Worm (Caenorhabditis elegans): ENCODE results near the gene F59B10.3.

Gene F59B10.3

ce11 chrII:10529218-10529751 is 18.9 kb downstream of the F59B10.3 start:
- TF ChIP-seq blmp-1 (tag; optimal IDR thresholded peaks at IDR 0.05) (peak; percentile 31), mep-1 (tag; optimal IDR thresholded peaks at IDR 0.05) (no peak), lin-14 (GFP tag; optimal IDR thresholded peaks at IDR 0.05) (peak; percentile 12), unc-86 (tag; optimal IDR thresholded peaks at IDR 0.05) (no peak)

- TF ChIP-seq F16B12.6 (tag; optimal IDR thresholded peaks at IDR 0.05): no peak
- TF ChIP-seq nhr-12 (tag; optimal IDR thresholded peaks at IDR 0.05): no peak
- no peak for TF ChIP-seq pag-3 (tag; optimal IDR thresholded peaks at IDR 0.05; ENCODE audit: borderline replicate concordance, insufficient read depth)
These were observed 20.6 kb downstream of the F59B10.3 start for ce11 chrII:10530907-10531306.

DNA sequence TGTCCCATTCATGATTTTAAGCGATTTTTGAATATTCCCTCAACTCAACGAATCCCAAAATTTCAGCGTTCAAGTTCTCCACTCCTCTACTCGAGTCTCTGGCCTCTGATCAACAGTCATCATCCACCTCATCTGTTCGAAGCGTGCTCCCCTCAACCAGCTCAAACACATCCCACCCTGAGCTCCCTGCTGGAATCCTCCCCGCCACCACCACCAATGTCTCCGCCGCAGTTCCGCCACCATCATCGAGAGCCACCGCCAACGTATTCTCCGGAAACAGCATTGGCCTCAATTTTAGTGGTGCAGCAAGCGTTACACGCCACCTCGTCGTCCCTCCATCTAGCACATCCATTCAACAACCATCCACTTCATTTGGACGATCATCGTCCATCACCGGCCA is 21.3 kb downstream of the F59B10.3 start:
- no peak for TF ChIP-seq nhr-47 (tag; optimal IDR thresholded peaks at IDR 0.05)
- TF ChIP-seq ces-1 (GFP tag; optimal IDR thresholded peaks at IDR 0.05): no peak
- no peak for TF ChIP-seq nhr-76 (tag; optimal IDR thresholded peaks at IDR 0.05)
- no peak for TF ChIP-seq pag-3 (tag; optimal IDR thresholded peaks at IDR 0.05; ENCODE audit: borderline replicate concordance, insufficient read depth)
- TF ChIP-seq dsc-1 (tag; optimal IDR thresholded peaks at IDR 0.05): no peak
- TF ChIP-seq C34B4.2 (tag; optimal IDR thresholded peaks at IDR 0.05): no peak
- no peak for TF ChIP-seq rnt-1 (tag; optimal IDR thresholded peaks at IDR 0.05)
- no peak for TF ChIP-seq sup-37 (GFP tag; optimal IDR thresholded peaks at IDR 0.05)
- no peak for TF ChIP-seq dpl-1 (GFP tag; optimal IDR thresholded peaks at IDR 0.05)
- TF ChIP-seq hlh-17 (GFP tag; optimal IDR thresholded peaks at IDR 0.05; ENCODE audit: borderline replicate concordance): no peak
- TF ChIP-seq sox-4 (tag; optimal IDR thresholded peaks at IDR 0.05): no peak
- no peak for TF ChIP-seq ztf-11 (tag; optimal IDR thresholded peaks at IDR 0.05)

DNA sequence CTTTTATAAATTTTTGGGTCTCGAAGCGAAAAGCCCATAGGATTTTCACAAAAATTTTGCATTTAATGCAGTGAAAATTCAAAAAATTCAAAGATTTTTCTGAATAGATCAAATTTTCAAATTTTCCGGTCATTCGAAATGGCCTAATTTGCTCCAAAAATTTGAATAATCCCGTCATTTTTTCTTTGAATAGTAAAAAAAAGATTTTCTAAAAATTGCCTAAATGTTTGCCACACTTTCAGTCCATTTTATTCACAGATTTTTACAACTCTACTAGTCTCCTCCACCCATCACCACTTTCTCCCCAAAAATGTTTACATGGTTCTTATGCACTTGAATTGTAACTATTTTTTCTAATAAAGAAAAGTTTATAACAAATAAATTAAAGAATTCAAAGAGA is 23.6 kb downstream of the F59B10.3 start:
- TF ChIP-seq tlp-1 (tag; optimal IDR thresholded peaks at IDR 0.05) (no peak), nhr-85 (tag) (peak; percentile 34)

DNA sequence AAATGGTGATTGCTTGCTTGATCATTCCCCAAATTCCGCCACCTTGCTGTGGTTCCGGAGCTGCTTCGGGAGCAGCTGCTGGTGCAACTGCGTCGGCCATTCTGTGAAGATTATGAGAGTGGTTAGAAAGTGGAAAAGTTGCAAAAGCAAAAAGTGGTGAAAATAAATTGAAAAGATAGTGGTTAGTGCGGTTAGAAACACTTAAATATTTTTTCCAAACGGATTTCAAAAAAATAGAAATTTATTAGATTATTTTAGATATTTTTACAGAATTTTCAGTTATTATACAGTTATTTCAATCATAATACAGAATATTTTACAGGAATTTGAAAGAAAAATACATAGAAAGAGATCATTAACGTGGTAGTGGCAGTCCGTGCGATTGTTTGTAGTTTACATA is 27.2 kb downstream of the F59B10.3 start, which contains the start of gene R166.2:
Gene R166.2, minus strand, starts transcription at position 101 of the 400 bp plus-strand sequence.
- TF ChIP-seq pqm-1 (tag; optimal IDR thresholded peaks at IDR 0.05) (no peak), aly-2 (tag; optimal IDR thresholded peaks at IDR 0.05) (no peak), mab-9 (GFP tag; IDR thresholded peaks at IDR 0.05) (no peak), ceh-82 (tag; optimal IDR thresholded peaks at IDR 0.05) (no peak), nhr-84 (tag; optimal IDR thresholded peaks at IDR 0.05) (no peak), lin-39 (tag; optimal IDR thresholded peaks at IDR 0.05) (no peak), ceh-8 (GFP tag; optimal IDR thresholded peaks at IDR 0.05) (no peak), nhr-12 (tag; optimal IDR thresholded peaks at IDR 0.05) (no peak), isw-1 (GFP tag; IDR thresholded peaks at IDR 0.05) (no peak), skn-1 (tag; optimal IDR thresholded peaks at IDR 0.05) (no peak), hlh-4 (tag; optimal IDR thresholded peaks at IDR 0.05) (no peak), snu-23 (GFP tag; optimal IDR thresholded peaks at IDR 0.05) (no peak), blmp-1 (tag; optimal IDR thresholded peaks at IDR 0.05) (no peak), fkh-10 (GFP tag; optimal IDR thresholded peaks at IDR 0.05) (no peak), tlp-1 (tag; optimal IDR thresholded peaks at IDR 0.05) (no peak), F16B12.6 (tag; optimal IDR thresholded peaks at IDR 0.05) (no peak), grh-1 (GFP tag; IDR thresholded peaks at IDR 0.05) (no peak)

ce11 chrII:10537988-10538387 is 27.6 kb downstream of the F59B10.3 start:
- TF ChIP-seq sox-4 (tag; optimal IDR thresholded peaks at IDR 0.05) (peak; percentile 82), C34B4.2 (tag; optimal IDR thresholded peaks at IDR 0.05) (no peak), unc-30 (tag; optimal IDR thresholded peaks at IDR 0.05) (no peak), isw-1 (GFP tag; IDR thresholded peaks at IDR 0.05) (peak; percentile 25; the same call in 1 of the 2 replicates), nhr-77 (tag; optimal IDR thresholded peaks at IDR 0.05) (peak; percentile 10), fkh-4 (tag; optimal IDR thresholded peaks at IDR 0.05; ENCODE audit: borderline replicate concordance) (peak; percentile 97), lin-35 (GFP tag; optimal IDR thresholded peaks at IDR 0.05) (peak; percentile 51 to 62), aly-2 (tag; optimal IDR thresholded peaks at IDR 0.05) (no peak), pqm-1 (tag; optimal IDR thresholded peaks at IDR 0.05) (no peak), snu-23 (GFP tag; optimal IDR thresholded peaks at IDR 0.05) (peak; percentile 84), irx-1 (tag; optimal IDR thresholded peaks at IDR 0.05) (peak; percentile 94), snpc-4 (tag; optimal IDR thresholded peaks at IDR 0.05) (peak; percentile 19), hlh-17 (GFP tag; optimal IDR thresholded peaks at IDR 0.05; ENCODE audit: borderline replicate concordance) (no peak), mep-1 (tag; optimal IDR thresholded peaks at IDR 0.05) (peak; percentile 48), nhr-76 (tag; optimal IDR thresholded peaks at IDR 0.05) (no peak), F16B12.6 (tag; optimal IDR thresholded peaks at IDR 0.05) (peak; percentile 36), efl-3 (GFP tag; optimal IDR thresholded peaks at IDR 0.05) (peak; percentile 56), egl-13 (tag; optimal IDR thresholded peaks at IDR 0.05) (peak; percentile 80), mab-9 (GFP tag; IDR thresholded peaks at IDR 0.05) (peak; percentile 77; the same call in 1 of the 2 replicates), rnt-1 (tag; optimal IDR thresholded peaks at IDR 0.05) (peak; percentile 97)
